Fruit fly (Drosophila melanogaster) whole organism, prepupa: ENCODE data around the gene CG13784.

Experiments
- CG6854 ChIP-seq: fragments of 200-800 bp; sonication (Bioruptor generic); optimal IDR thresholded peaks from 2 replicates; lab custom pipeline; 2017; ENCODE audit warnings: missing biosample characterization, mild to moderate bottlenecking, missing genetic modification characterization
- fkh ChIP-seq: fragments of 200-800 bp; sonication (Bioruptor generic); optimal IDR thresholded peaks from 3 replicates; lab custom pipeline; 2017; ENCODE audit warnings: missing biosample characterization, mild to moderate bottlenecking, missing genetic modification characterization, moderate library complexity

DNA sequence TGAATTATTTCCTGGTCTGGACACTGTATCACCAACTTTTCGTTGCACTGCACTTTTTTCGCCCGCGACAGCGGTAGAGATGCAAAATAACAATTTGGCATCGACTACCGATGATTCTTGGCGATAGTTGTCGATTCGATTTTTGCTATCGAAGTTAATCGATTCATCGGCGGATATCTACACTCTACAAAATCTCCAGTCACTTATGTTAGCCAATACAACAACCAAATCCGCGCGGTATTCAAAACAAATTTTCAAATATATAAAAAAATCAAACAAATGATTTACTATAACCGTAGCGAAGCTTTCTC is 15.7 kb downstream of the CG13784 start, which contains the start of gene CG4502:
- TF ChIP-seq fkh (GFP tag; lab: Kevin White, UChicago) (no peak), CG6854 (no peak)
